Fruit fly (Drosophila melanogaster) whole organism, embryonic: ENCODE data around the gene dysf.

Experiments used
- Ada2b ChIP-seq: fragments of 200-800 bp; sonication (Bioruptor generic); IDR thresholded peaks from 2 replicates; pipeline ENCODE4 v1.3.6; 2022; ENCODE audit warnings: missing biosample characterization, missing genetic modification characterization
- Atf3 ChIP-seq: fragments of 200-800 bp; sonication (Bioruptor generic); optimal IDR thresholded peaks from 3 replicates; lab custom pipeline; 2016; ENCODE audit warnings: missing biosample characterization, missing genetic modification characterization
- Bdp1 ChIP-seq: fragments of 200-800 bp; sonication (Bioruptor generic); optimal IDR thresholded peaks from 3 replicates; lab custom pipeline; 2016; ENCODE audit warnings: missing biosample characterization, missing genetic modification characterization
- Blimp-1 ChIP-seq: fragments of 200-800 bp; sonication (Bioruptor generic); optimal IDR thresholded peaks from 3 replicates; lab custom pipeline; 2018; ENCODE audit warnings: missing biosample characterization, missing genetic modification characterization, mild to moderate bottlenecking, moderate library complexity, missing genetic modification reagents
- CG10366 ChIP-seq: fragments of 200-800 bp; sonication (Bioruptor generic); IDR thresholded peaks from 2 replicates; pipeline ENCODE4 v1.3.6; 2022; ENCODE audit warnings: missing biosample characterization, missing genetic modification characterization
- CG10431 ChIP-seq: fragments of 200-800 bp; sonication (Bioruptor generic); optimal IDR thresholded peaks from 3 replicates; lab custom pipeline; 2018; ENCODE audit warnings: missing biosample characterization, mild to moderate bottlenecking, missing genetic modification characterization
- CG13894 ChIP-seq: fragments of 200-800 bp; sonication (Bioruptor generic); optimal IDR thresholded peaks from 3 replicates; lab custom pipeline; 2018; ENCODE audit warnings: missing biosample characterization, mild to moderate bottlenecking, missing genetic modification characterization, moderate library complexity
- CG14710 ChIP-seq: fragments of 200-800 bp; sonication (Bioruptor generic); optimal IDR thresholded peaks from 3 replicates; lab custom pipeline; 2019; ENCODE audit warnings: missing biosample characterization, mild to moderate bottlenecking, missing genetic modification characterization, moderate library complexity
- CG1529 ChIP-seq: fragments of 200-800 bp; sonication (Bioruptor generic); optimal IDR thresholded peaks from 3 replicates; lab custom pipeline; 2018; ENCODE audit warnings: missing biosample characterization, missing genetic modification characterization
- CG16779 ChIP-seq: fragments of 200-800 bp; sonication (Bioruptor generic); IDR thresholded peaks from 2 replicates; pipeline ENCODE4 v1.3.6; 2022; ENCODE audit warnings: missing biosample characterization, missing genetic modification characterization
- CG17328 ChIP-seq: fragments of 200-800 bp; sonication (Bioruptor generic); IDR thresholded peaks from 2 replicates; pipeline ENCODE4 v1.3.6; 2022; ENCODE audit warnings: missing biosample characterization, missing genetic modification characterization
- CG1832 ChIP-seq: fragments of 200-800 bp; sonication (Bioruptor generic); optimal IDR thresholded peaks from 2 replicates; lab custom pipeline; 2017; ENCODE audit warnings: missing biosample characterization, mild to moderate bottlenecking, missing genetic modification characterization, inconsistent platforms
- CG18476 ChIP-seq: fragments of 200-800 bp; sonication (Bioruptor generic); optimal IDR thresholded peaks from 2 replicates; lab custom pipeline; 2016; ENCODE audit warnings: missing biosample characterization, mild to moderate bottlenecking, missing genetic modification characterization
- CG2120 ChIP-seq: fragments of 200-800 bp; sonication (Bioruptor generic); optimal IDR thresholded peaks from 3 replicates; lab custom pipeline; 2016; ENCODE audit warnings: missing biosample characterization, missing genetic modification characterization
- CG31224 ChIP-seq: fragments of 200-800 bp; sonication (Bioruptor generic); IDR thresholded peaks from 2 replicates; pipeline ENCODE4 v1.3.6; 2022; ENCODE audit warnings: missing biosample characterization, missing genetic modification characterization
- CG32532 ChIP-seq: fragments of 200-800 bp; sonication (Bioruptor generic); IDR thresholded peaks from 2 replicates; pipeline ENCODE4 v1.3.6; 2022; ENCODE audit warnings: missing biosample characterization, missing genetic modification characterization
- CG6765 ChIP-seq: fragments of 200-800 bp; sonication (Bioruptor generic); optimal IDR thresholded peaks from 3 replicates; lab custom pipeline; 2017; ENCODE audit warnings: missing biosample characterization, mild to moderate bottlenecking, missing genetic modification characterization
- CG7928 ChIP-seq: fragments of 200-800 bp; sonication (Bioruptor generic); optimal IDR thresholded peaks from 2 replicates; lab custom pipeline; 2017; ENCODE audit warnings: missing biosample characterization, mild to moderate bottlenecking, missing genetic modification characterization
- CG7987 ChIP-seq: fragments of 200-800 bp; sonication (Bioruptor generic); optimal IDR thresholded peaks from 2 replicates; lab custom pipeline; 2018; ENCODE audit warnings: missing biosample characterization, mild to moderate bottlenecking, missing genetic modification characterization, moderate library complexity
- CG8388 ChIP-seq: fragments of 200-800 bp; sonication (Bioruptor generic); optimal IDR thresholded peaks from 2 replicates; lab custom pipeline; 2019; ENCODE audit warnings: missing biosample characterization, mild to moderate bottlenecking, missing genetic modification characterization, moderate library complexity
- Hr51 ChIP-seq, 2 experiments: fragments of 200-800 bp; sonication (Bioruptor generic); optimal IDR thresholded peaks; 2 replicates in 1 of 2; 3 replicates in 1 of 2; lab custom pipeline; 2016 to 2018; ENCODE audit warnings: missing biosample characterization in 2 of 2, missing genetic modification characterization in 2 of 2, mild to moderate bottlenecking in 1 of 2, moderate library complexity in 1 of 2
- Max ChIP-seq: fragments of 200-800 bp; sonication (Bioruptor generic); optimal IDR thresholded peaks from 2 replicates; lab custom pipeline; 2016; ENCODE audit warnings: missing biosample characterization, mild to moderate bottlenecking, missing genetic modification characterization
- Meics ChIP-seq: fragments of 200-800 bp; sonication (Bioruptor generic); optimal IDR thresholded peaks from 2 replicates; lab custom pipeline; 2017; ENCODE audit warnings: missing biosample characterization, mild to moderate bottlenecking, missing genetic modification characterization
- NFAT ChIP-seq: fragments of 200-800 bp; sonication (Bioruptor generic); IDR thresholded peaks from 2 replicates; pipeline ENCODE4 v1.3.6; 2022; ENCODE audit warnings: missing biosample characterization, missing genetic modification characterization
- Nf-YA ChIP-seq: fragments of 200-800 bp; sonication (Bioruptor generic); IDR thresholded peaks from 2 replicates; pipeline ENCODE4 v1.3.6; 2022; ENCODE audit warnings: missing biosample characterization, missing genetic modification characterization
- Rx ChIP-seq: fragments of 200-800 bp; sonication (Bioruptor generic); IDR thresholded peaks from 2 replicates; pipeline ENCODE4 v1.3.6; 2022; ENCODE audit warnings: missing biosample characterization, missing genetic modification characterization
- Ssrp ChIP-seq: fragments of 200-800 bp; sonication (Bioruptor generic); optimal IDR thresholded peaks from 2 replicates; lab custom pipeline; 2018; ENCODE audit warnings: missing biosample characterization, mild to moderate bottlenecking, missing genetic modification characterization, moderate library complexity
- YL-1 ChIP-seq: fragments of 200-800 bp; sonication (Bioruptor generic); optimal IDR thresholded peaks from 3 replicates; lab custom pipeline; 2017; ENCODE audit warnings: missing biosample characterization, mild to moderate bottlenecking, missing genetic modification characterization
- amos ChIP-seq: fragments of 200-800 bp; sonication (Bioruptor generic); IDR thresholded peaks from 2 replicates; pipeline ENCODE4 v1.3.6; 2022; ENCODE audit warnings: missing biosample characterization, missing genetic modification characterization; ENCODE audit not compliant: partially characterized antibody
- ara ChIP-seq: fragments of 200-800 bp; sonication (Bioruptor generic); IDR thresholded peaks from 2 replicates; pipeline ENCODE4 v1.3.6; 2022; ENCODE audit warnings: missing biosample characterization, missing genetic modification characterization
- az2 ChIP-seq: fragments of 200-800 bp; sonication (Bioruptor generic); optimal IDR thresholded peaks from 3 replicates; lab custom pipeline; 2016; ENCODE audit warnings: missing biosample characterization, missing genetic modification characterization
- bcd ChIP-seq: fragments of 200-800 bp; sonication (Bioruptor generic); optimal IDR thresholded peaks from 2 replicates; lab custom pipeline; 2017; ENCODE audit warnings: missing biosample characterization, mild to moderate bottlenecking, missing genetic modification characterization
- chn ChIP-seq: fragments of 200-800 bp; sonication (Bioruptor generic); optimal IDR thresholded peaks from 2 replicates; lab custom pipeline; 2016; ENCODE audit warnings: missing biosample characterization, missing genetic modification characterization
- ci ChIP-seq: fragments of 200-800 bp; sonication (Bioruptor generic); IDR thresholded peaks from 3 replicates; pipeline ENCODE4 v1.3.6; 2022; ENCODE audit warnings: missing biosample characterization, missing genetic modification characterization
- croc ChIP-seq: fragments of 200-800 bp; sonication (Bioruptor generic); conservative IDR thresholded peaks from 3 replicates; pipeline ENCODE4 v1.3.6; 2022; ENCODE audit warnings: missing biosample characterization, missing genetic modification characterization
- dysf ChIP-seq: fragments of 200-800 bp; sonication (Bioruptor generic); IDR thresholded peaks from 3 replicates; pipeline ENCODE4 v1.3.6; 2022; ENCODE audit warnings: missing biosample characterization, missing genetic modification characterization
- emc ChIP-seq: fragments of 200-800 bp; sonication (Bioruptor generic); optimal IDR thresholded peaks from 2 replicates; lab custom pipeline; 2016; ENCODE audit warnings: missing biosample characterization, missing genetic modification characterization
- gce ChIP-seq: fragments of 200-800 bp; sonication (Bioruptor generic); IDR thresholded peaks from 3 replicates; pipeline ENCODE4 v1.3.6; 2022; ENCODE audit warnings: missing biosample characterization, missing genetic modification characterization
- grn ChIP-seq: fragments of 200-800 bp; sonication (Bioruptor generic); optimal IDR thresholded peaks from 3 replicates; lab custom pipeline; 2017; ENCODE audit warnings: missing biosample characterization, missing genetic modification characterization
- hkb ChIP-seq, 2 experiments: fragments of 200-800 bp in 1 of 2; fragments of >200 bp in 1 of 2; sonication (Bioruptor generic) in 1 of 2; IDR thresholded peaks in 1 of 2; optimal IDR thresholded peaks in 1 of 2; 2 replicates each; pipeline versions ENCODE4 v1.3.6 to Lab custom; 2017 to 2022; ENCODE audit warnings: missing biosample characterization in 1 of 2, missing genetic modification characterization in 1 of 2
- nom ChIP-seq: fragments of 200-800 bp; sonication (Bioruptor generic); optimal IDR thresholded peaks from 2 replicates; lab custom pipeline; 2017; ENCODE audit warnings: missing biosample characterization, missing genetic modification characterization, mild to moderate bottlenecking, moderate library complexity, missing genetic modification reagents
- pan ChIP-seq, 4 experiments: fragments of >200 bp in 3 of 4; fragments of 200-800 bp in 1 of 4; sonication (Bioruptor generic) in 1 of 4; optimal IDR thresholded peaks in 3 of 4; IDR thresholded peaks in 1 of 4; 2 replicates each; pipeline versions ENCODE4 v1.3.6 to Lab custom; 2017 to 2022; ENCODE audit warnings: missing biosample characterization in 2 of 4, missing genetic modification characterization in 2 of 4, mixed read lengths in 1 of 4
- row ChIP-seq: fragments of 200-800 bp; sonication (Bioruptor generic); IDR thresholded peaks from 3 replicates; pipeline ENCODE4 v1.3.6; 2022; ENCODE audit warnings: missing biosample characterization, missing genetic modification characterization
- sug ChIP-seq: fragments of 200-800 bp; optimal IDR thresholded peaks from 2 replicates; lab custom pipeline; 2019; ENCODE audit warnings: missing biosample characterization, mild to moderate bottlenecking, missing genetic modification characterization, moderate library complexity
- tgo ChIP-seq: fragments of 200-800 bp; sonication (Bioruptor generic); IDR thresholded peaks from 3 replicates; pipeline ENCODE4 v1.3.6; 2022; ENCODE audit warnings: missing biosample characterization, missing genetic modification characterization
- trh ChIP-seq: fragments of 200-800 bp; sonication (Bioruptor generic); optimal IDR thresholded peaks from 2 replicates; lab custom pipeline; 2016; ENCODE audit warnings: missing biosample characterization, missing genetic modification characterization
- unpg ChIP-seq: fragments of 200-800 bp; sonication (Bioruptor generic); optimal IDR thresholded peaks from 3 replicates; lab custom pipeline; 2018; ENCODE audit warnings: missing biosample characterization, mild to moderate bottlenecking, missing genetic modification characterization, moderate library complexity
- vnd ChIP-seq: fragments of 200-800 bp; sonication (Bioruptor generic); IDR thresholded peaks from 3 replicates; pipeline ENCODE4 v1.3.6; 2022; ENCODE audit warnings: missing biosample characterization, missing genetic modification characterization; ENCODE audit not compliant: partially characterized antibody
- vvl ChIP-seq: fragments of 200-800 bp; sonication (Bioruptor generic); IDR thresholded peaks from 2 replicates; pipeline ENCODE4 v1.3.6; 2022; ENCODE audit warnings: missing biosample characterization, missing genetic modification characterization

Gene dysf

DNA sequence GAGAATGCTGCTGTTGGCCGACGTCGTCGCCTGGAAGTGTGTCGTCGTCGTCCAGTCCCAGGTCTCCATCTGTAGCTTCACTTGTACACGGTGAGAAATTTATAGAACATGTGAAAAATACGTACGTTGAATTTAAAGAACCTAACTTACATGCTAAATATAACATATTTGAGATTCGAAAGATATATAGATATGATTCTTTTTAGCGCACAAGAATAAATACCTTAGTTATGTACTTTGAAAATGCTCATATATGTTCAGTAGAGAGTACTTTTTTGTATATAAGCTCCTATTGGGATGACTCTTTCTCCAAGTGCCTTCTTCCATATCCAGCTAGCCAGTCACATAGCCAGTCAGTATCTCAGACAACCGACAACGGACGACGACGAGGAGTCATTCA lies 23.3 kb downstream of the dysf start:
- TF ChIP-seq Max (GFP tag; lab: Kevin White, UChicago) (no peak), trh (GFP tag; lab: Kevin White, UChicago) (no peak), grn (no peak), az2 (GFP tag; lab: Kevin White, UChicago) (no peak), CG1832 (GFP tag; lab: Kevin White, UChicago) (no peak), CG10431 (GFP tag; lab: Kevin White, UChicago) (no peak), CG16779 (GFP tag; lab: Robert Waterston, UW) (no peak), Bdp1 (no peak), Nf-YA (GFP tag; lab: Robert Waterston, UW) (no peak), CG8388 (no peak), CG10366 (GFP tag; lab: Robert Waterston, UW) (no peak)

DNA sequence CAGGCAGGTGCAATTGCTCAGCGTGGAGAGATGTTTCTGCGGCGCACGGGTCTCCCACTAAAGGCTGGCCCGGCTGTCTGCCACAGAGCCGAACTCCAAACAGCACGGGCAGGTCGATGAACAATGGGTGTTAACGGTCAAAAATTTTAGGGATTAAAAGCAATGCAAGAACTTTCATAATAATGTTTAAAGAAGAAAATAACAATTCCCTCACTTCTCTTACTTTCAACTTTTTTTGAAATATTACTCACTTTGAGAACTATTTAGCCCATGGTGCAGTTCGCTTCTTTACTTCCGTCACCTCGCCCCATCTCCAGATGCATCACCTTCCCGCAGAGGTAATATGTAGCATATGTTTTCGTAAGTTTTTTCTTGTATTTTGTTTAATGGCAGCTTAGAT lies 26.0 kb downstream of the dysf start:
- TF ChIP-seq croc (GFP tag; lab: Robert Waterston, UW) (no peak), Ada2b (GFP tag; lab: Robert Waterston, UW) (peak; percentile 26; the same call in 1 of the 2 replicates), Rx (GFP tag; lab: Robert Waterston, UW) (peak; percentile 37; the same call in 1 of the 2 replicates), pan (optimal IDR thresholded peaks at IDR 0.05; lab: Kevin White, UChicago) (no peak), pan (GFP tag; optimal IDR thresholded peaks at IDR 0.05 in 1 of 2, IDR thresholded peaks at IDR 0.05 in 1 of 2) (peak in 1 of 2 experiments; percentile 50), CG14710 (tag; lab: Kevin White, UChicago) (peak; percentile 0), Atf3 (no peak), NFAT (GFP tag; lab: Robert Waterston, UW) (no peak), CG7987 (GFP tag; lab: Kevin White, UChicago) (no peak), CG2120 (GFP tag; lab: Kevin White, UChicago) (no peak), CG1529 (GFP tag; lab: Kevin White, UChicago) (no peak), hkb (optimal IDR thresholded peaks at IDR 0.05; lab: Kevin White, UChicago) (no peak), hkb (GFP tag; IDR thresholded peaks at IDR 0.05; lab: Robert Waterston, UW) (0 out of 2 replicates have a peak, but pooled peaks have one; percentile 42), CG8388 (peak; percentile 18), CG31224 (GFP tag; lab: Robert Waterston, UW) (no peak), CG18476 (GFP tag; lab: Kevin White, UChicago) (no peak), unpg (GFP tag; lab: Kevin White, UChicago) (no peak), amos (GFP tag; lab: Robert Waterston, UW) (no peak), CG6765 (GFP tag; lab: Kevin White, UChicago) (no peak), Hr51 (GFP tag; optimal IDR thresholded peaks at IDR 0.05; lab: Kevin White, UChicago) (no peak), Ssrp (peak; percentile 39), nom (peak; percentile 32), CG7928 (no peak), emc (GFP tag; lab: Kevin White, UChicago) (no peak), vvl (peak; percentile 80), CG17328 (peak; percentile 69), CG13894 (no peak), Blimp-1 (peak; percentile 41), YL-1 (GFP tag; lab: Kevin White, UChicago) (no peak), bcd (GFP tag; lab: Kevin White, UChicago) (no peak), ara (GFP tag; lab: Robert Waterston, UW) (peak; percentile 57; the same call in 1 of the 2 replicates), tgo (peak; percentile 49; the same call in 2 of the 3 replicates), sug (tag; lab: Kevin White, UChicago) (no peak), chn (GFP tag; lab: Kevin White, UChicago) (no peak), CG32532 (GFP tag; lab: Robert Waterston, UW) (no peak), ci (peak; percentile 79), dysf (peak; percentile 42; the same call in 1 of the 3 replicates), Meics (GFP tag; lab: Kevin White, UChicago) (no peak), row (peak; percentile 48; the same call in 1 of the 3 replicates), gce (GFP tag; lab: Robert Waterston, UW) (no peak), vnd (no peak)
